Fruit fly (Drosophila melanogaster): ENCODE data around the gene CG15385.
A peak's percentile ranks its signal among the peaks of the same experiment; 100 is the strongest.

CG15385 gene

dm6 chr2L:2220573-2221332 lies 8.4 kb upstream of the CG15385 start, which contains the start of gene papi (continued):
- TF ChIP-seq dm (GFP tag; optimal IDR thresholded peaks at IDR 0.05) (peak; percentile 67), gsb-n (tag; optimal IDR thresholded peaks at IDR 0.05) (no peak), CG15514 (GFP tag; optimal IDR thresholded peaks at IDR 0.05) (peak; percentile 5), Sry-β (GFP tag; optimal IDR thresholded peaks at IDR 0.05) (no peak), CG11247 (GFP tag; IDR thresholded peaks at IDR 0.05) (no peak), eyg (GFP tag; optimal IDR thresholded peaks at IDR 0.05) (no peak), Hsf (GFP tag; optimal IDR thresholded peaks at IDR 0.05) (no peak), CkIIα-i1 (GFP tag; IDR thresholded peaks at IDR 0.05) (no peak), bowl (GFP tag; IDR thresholded peaks at IDR 0.05) (no peak), schlank (tag; optimal IDR thresholded peaks at IDR 0.05) (no peak), CG16863 (GFP tag; optimal IDR thresholded peaks at IDR 0.05) (no peak), Adf1 (GFP tag; IDR thresholded peaks at IDR 0.05) (no peak), CG4424 (GFP tag; optimal IDR thresholded peaks at IDR 0.05) (no peak), prd (optimal IDR thresholded peaks at IDR 0.05) (no peak), prd (GFP tag; IDR thresholded peaks at IDR 0.05) (no peak), NC2β (GFP tag; optimal IDR thresholded peaks at IDR 0.05) (no peak), CG1792 (GFP tag; optimal IDR thresholded peaks at IDR 0.05) (no peak), Elba2 (GFP tag; optimal IDR thresholded peaks at IDR 0.05) (peak; percentile 78), CG10431 (GFP tag; optimal IDR thresholded peaks at IDR 0.05) (peak; percentile 22), tin (GFP tag; optimal IDR thresholded peaks at IDR 0.05) (no peak), sd (tag; optimal IDR thresholded peaks at IDR 0.05) (peak; percentile 75), CG11456 (GFP tag; IDR thresholded peaks at IDR 0.05) (no peak), Ets97D (GFP tag; optimal IDR thresholded peaks at IDR 0.05) (peak; percentile 31), trem (tag; optimal IDR thresholded peaks at IDR 0.05) (peak; percentile 52), pho (GFP tag; optimal IDR thresholded peaks at IDR 0.05) (no peak), CG4360 (GFP tag; IDR thresholded peaks at IDR 0.05) (0 out of 2 replicates have a peak, but pooled peaks have one; percentile 38), CG12942 (GFP tag; optimal IDR thresholded peaks at IDR 0.05) (no peak), CG8765 (GFP tag; IDR thresholded peaks at IDR 0.05) (no peak), lmd (GFP tag; IDR thresholded peaks at IDR 0.05) (no peak), CG13424 (tag; optimal IDR thresholded peaks at IDR 0.05) (no peak), grau (tag; optimal IDR thresholded peaks at IDR 0.05) (peak; percentile 3), CG2129 (GFP tag; IDR thresholded peaks at IDR 0.05; ENCODE audit: partially characterized antibody) (no peak), CG11504 (tag; optimal IDR thresholded peaks at IDR 0.05) (no peak), gsb (GFP tag; IDR thresholded peaks at IDR 0.05) (no peak), D (optimal IDR thresholded peaks at IDR 0.05) (no peak), D (GFP tag; optimal IDR thresholded peaks at IDR 0.05) (no peak), chm (GFP tag; IDR thresholded peaks at IDR 0.05) (no peak), Usf (GFP tag; optimal IDR thresholded peaks at IDR 0.05) (no peak)

dm6 chr2L:2217067-2217684 lies 4.8 kb upstream of the CG15385 start, which contains the start of the genes CG15386, CG42371 and mio:
Gene CG15386, minus strand, starts transcription at chr2L:2217246.
Gene CG42371, minus strand, starts transcription at chr2L:2217246.
Gene mio, plus strand, starts transcription at chr2L:2217290.
- no peak for TF ChIP-seq twi (tag; optimal IDR thresholded peaks at IDR 0.05)
- TF ChIP-seq CG18764 (GFP tag; optimal IDR thresholded peaks at IDR 0.05), result no peak
- TF ChIP-seq CG1647 (GFP tag; optimal IDR thresholded peaks at IDR 0.05), result no peak
- no peak for TF ChIP-seq CG15073 (GFP tag; optimal IDR thresholded peaks at IDR 0.05)
- peak; percentile 26 for TF ChIP-seq nmo (GFP tag; optimal IDR thresholded peaks at IDR 0.05)
- no peak for TF ChIP-seq Eip74EF (GFP tag; optimal IDR thresholded peaks at IDR 0.05)
- no peak for TF ChIP-seq salm (tag; optimal IDR thresholded peaks at IDR 0.05)
- peak; percentile 41 for TF ChIP-seq gfzf (GFP tag; optimal IDR thresholded peaks at IDR 0.05)
- TF ChIP-seq Side (GFP tag; optimal IDR thresholded peaks at IDR 0.05), result no peak
- TF ChIP-seq fd64A (GFP tag; optimal IDR thresholded peaks at IDR 0.05), result no peak
- TF ChIP-seq jigr1 (GFP tag; IDR thresholded peaks at IDR 0.05), result no peak
- no peak for TF ChIP-seq trh (GFP tag; optimal IDR thresholded peaks at IDR 0.05)
- no peak for TF ChIP-seq Dek (tag; optimal IDR thresholded peaks at IDR 0.05)
- TF ChIP-seq CG31224 (GFP tag; IDR thresholded peaks at IDR 0.05), result no peak
- TF ChIP-seq Ravus (GFP tag; IDR thresholded peaks at IDR 0.05), result no peak
